Fruit fly (Drosophila melanogaster) whole organism, adult: ENCODE measurements around the gene CkIalpha.

Experiments
- CG14711 ChIP-seq: fragments of 200-800 bp; sonication (Bioruptor generic); optimal IDR thresholded peaks from 2 replicates; lab custom pipeline; 2018; ENCODE audit warnings: missing biosample characterization, mild to moderate bottlenecking, missing genetic modification characterization, moderate library complexity
- CG1620 ChIP-seq: fragments of 200-800 bp; sonication (Bioruptor generic); optimal IDR thresholded peaks from 2 replicates; lab custom pipeline; 2016; ENCODE audit warnings: missing biosample characterization, missing genetic modification characterization
- bab1 ChIP-seq: fragments of 200-800 bp; sonication (Bioruptor generic); optimal IDR thresholded peaks from 3 replicates; lab custom pipeline; 2019; ENCODE audit warnings: missing biosample characterization, mild to moderate bottlenecking, missing genetic modification characterization, moderate library complexity
- toe ChIP-seq: fragments of 200-800 bp; sonication (Bioruptor generic); optimal IDR thresholded peaks from 2 replicates; lab custom pipeline; 2016; ENCODE audit warnings: missing biosample characterization, missing genetic modification characterization

DNA sequence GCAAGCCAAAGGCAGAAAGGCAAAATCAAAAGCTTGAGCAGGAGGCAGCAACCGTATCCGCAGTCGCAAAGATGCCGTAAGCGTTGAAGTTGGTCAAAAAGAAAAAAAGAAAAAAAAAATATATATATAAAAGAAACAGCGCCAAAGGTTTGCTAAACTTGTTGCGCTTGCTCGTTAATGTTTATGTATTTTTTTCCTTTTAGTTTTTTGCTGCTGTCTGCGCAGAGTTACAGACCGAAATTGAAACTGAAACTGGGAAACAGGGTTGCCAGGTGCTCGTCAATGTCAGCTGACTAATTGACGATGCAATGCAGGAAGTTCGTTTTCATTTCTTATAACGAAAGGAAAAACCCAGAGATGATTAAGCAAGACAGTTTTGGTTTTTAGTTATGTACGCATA, 21.9 kb downstream of the CkIalpha start:
- TF ChIP-seq CG1620 (GFP tag; lab: Kevin White, UChicago) = no peak
- TF ChIP-seq bab1 (GFP tag; lab: Kevin White, UChicago) = no peak
- TF ChIP-seq toe (GFP tag; lab: Kevin White, UChicago) = no peak
- peak; percentile 37 for TF ChIP-seq CG14711 (tag; lab: Kevin White, UChicago)
